Worm (Caenorhabditis elegans) whole organism, L1 larva: ENCODE measurements around the gene C45G9.5.

Experiments
- C34B4.2 ChIP-seq: sonication (generic microtip); optimal IDR thresholded peaks from 2 replicates; lab custom pipeline; 2017; ENCODE audit warnings: mild to moderate bottlenecking, missing genetic modification characterization, missing compliant biosample characterization
- aha-1 ChIP-seq: fragments of 150-350 bp; optimal IDR thresholded peaks from 2 replicates; lab custom pipeline; 2014; ENCODE audit warnings: missing biosample characterization, missing genetic modification characterization
- ceh-8 ChIP-seq: fragments of 200-800 bp; sonication (Bioruptor generic); optimal IDR thresholded peaks from 2 replicates; lab custom pipeline; 2018; ENCODE audit warnings: mild to moderate bottlenecking, missing genetic modification characterization, moderate library complexity, missing compliant biosample characterization
- ceh-90 ChIP-seq: sonication (generic microtip); optimal IDR thresholded peaks from 2 replicates; lab custom pipeline; 2016; ENCODE audit warnings: missing genetic modification characterization, missing compliant biosample characterization
- dpl-1 ChIP-seq, 3 experiments: fragments of 150-350 bp in 2 of 3; sonication (generic microtip) in 1 of 3; optimal IDR thresholded peaks; 2 replicates each; lab custom pipeline; 2014 to 2017; ENCODE audit warnings: missing biosample characterization in 3 of 3, missing genetic modification characterization in 3 of 3, missing genetic modification reagents in 3 of 3
- dsc-1 ChIP-seq: sonication (generic microtip); optimal IDR thresholded peaks from 2 replicates; lab custom pipeline; 2016; ENCODE audit warnings: mild to moderate bottlenecking, missing genetic modification characterization, missing compliant biosample characterization
- efl-1 ChIP-seq, 4 experiments: fragments of 150-350 bp; optimal IDR thresholded peaks in 3 of 4; peaks in 1 of 4; 1 replicate in 1 of 4; 2 replicates in 3 of 4; lab custom pipeline; 2014; ENCODE audit warnings: missing biosample characterization in 2 of 4, missing genetic modification characterization in 2 of 4, missing genetic modification reagents in 2 of 4
- egl-13 ChIP-seq: sonication (generic microtip); optimal IDR thresholded peaks from 2 replicates; lab custom pipeline; 2016; ENCODE audit warnings: missing genotype, missing genetic modification reagents, missing genetic modification characterization, missing compliant biosample characterization
- egl-27 ChIP-seq, 2 experiments: fragments of 150-350 bp in 1 of 2; sonication (generic microtip); optimal IDR thresholded peaks; 3 replicates each; lab custom pipeline; 2017 to 2018; ENCODE audit warnings: missing biosample characterization in 2 of 2, missing genetic modification characterization in 2 of 2, missing genetic modification reagents in 2 of 2
- elt-2 ChIP-seq: sonication (generic microtip); optimal IDR thresholded peaks from 2 replicates; lab custom pipeline; 2016; ENCODE audit warnings: missing genetic modification characterization, mild to moderate bottlenecking, inconsistent platforms, missing compliant biosample characterization, missing genetic modification reagents
- ets-5 ChIP-seq: fragments of 200-800 bp; sonication (Bioruptor generic); IDR thresholded peaks from 2 replicates; pipeline ENCODE4 v1.3.6; 2022; ENCODE audit warnings: missing genetic modification characterization, missing compliant biosample characterization
- fkh-10 ChIP-seq: sonication (generic microtip); optimal IDR thresholded peaks from 2 replicates; lab custom pipeline; 2017; ENCODE audit warnings: missing biosample characterization, missing genetic modification reagents, missing genetic modification characterization
- fkh-4 ChIP-seq: sonication (generic microtip); optimal IDR thresholded peaks from 2 replicates; lab custom pipeline; 2016; ENCODE audit warnings: missing compliant biosample characterization, missing genetic modification characterization, borderline replicate concordance
- lin-13 ChIP-seq: fragments of 150-350 bp; optimal IDR thresholded peaks from 2 replicates; lab custom pipeline; 2014; ENCODE audit warnings: missing biosample characterization, missing genetic modification reagents, missing genetic modification characterization
- lin-35 ChIP-seq, 2 experiments: fragments of 150-350 bp; optimal IDR thresholded peaks; 2 replicates each; lab custom pipeline; 2014; ENCODE audit warnings: missing biosample characterization in 2 of 2, missing genetic modification characterization in 2 of 2, missing genetic modification reagents in 2 of 2
- lin-39 ChIP-seq: fragments of 150-350 bp; optimal IDR thresholded peaks from 2 replicates; lab custom pipeline; 2014; ENCODE audit warnings: missing biosample characterization, missing genetic modification reagents, missing genetic modification characterization
- lir-3 ChIP-seq: sonication (generic microtip); optimal IDR thresholded peaks from 2 replicates; lab custom pipeline; 2016; ENCODE audit warnings: mild to moderate bottlenecking, missing genetic modification characterization, moderate library complexity, missing compliant biosample characterization; ENCODE audit not compliant: poor library complexity
- lsy-2 ChIP-seq, 2 experiments: fragments of 150-350 bp; optimal IDR thresholded peaks; 2 replicates each; lab custom pipeline; 2014; ENCODE audit warnings: missing biosample characterization in 2 of 2, missing genetic modification characterization in 2 of 2
- mdl-1 ChIP-seq, 2 experiments: fragments of 150-350 bp; optimal IDR thresholded peaks; 2 replicates each; lab custom pipeline; 2014 to 2017; ENCODE audit warnings: missing biosample characterization in 2 of 2, missing genetic modification characterization in 2 of 2, inconsistent platforms in 1 of 2
- mep-1 ChIP-seq: fragments of 150-350 bp; optimal IDR thresholded peaks from 2 replicates; lab custom pipeline; 2014; ENCODE audit warnings: missing biosample characterization, missing genetic modification characterization
- nhr-12 ChIP-seq: sonication (generic microtip); optimal IDR thresholded peaks from 2 replicates; lab custom pipeline; 2017; ENCODE audit warnings: missing biosample characterization, missing genetic modification characterization
- nhr-19 ChIP-seq: fragments of 200-800 bp; sonication (Bioruptor generic); conservative IDR thresholded peaks from 2 replicates; pipeline ENCODE4 v1.3.6; 2022; ENCODE audit warnings: missing genetic modification characterization, missing compliant biosample characterization
- nhr-20 ChIP-seq: sonication (generic microtip); optimal IDR thresholded peaks from 2 replicates; lab custom pipeline; 2016; ENCODE audit warnings: mild to moderate bottlenecking, missing genetic modification characterization, missing compliant biosample characterization
- nhr-47 ChIP-seq: sonication (generic microtip); optimal IDR thresholded peaks from 2 replicates; lab custom pipeline; 2016; ENCODE audit warnings: mild to moderate bottlenecking, missing genetic modification characterization, moderate library complexity, missing compliant biosample characterization
- nhr-77 ChIP-seq: fragments of 150-350 bp; optimal IDR thresholded peaks from 2 replicates; lab custom pipeline; 2014; ENCODE audit warnings: missing biosample characterization, missing genetic modification characterization
- nhr-84 ChIP-seq: sonication (generic microtip); optimal IDR thresholded peaks from 2 replicates; lab custom pipeline; 2017; ENCODE audit warnings: missing biosample characterization, missing genetic modification characterization
- nhr-85 ChIP-seq: sonication (generic microtip); peaks from one replicate; lab custom pipeline; 2016; ENCODE audit warnings: missing genetic modification characterization, inconsistent platforms, missing compliant biosample characterization
- nhr-90 ChIP-seq: sonication (generic microtip); optimal IDR thresholded peaks from 2 replicates; lab custom pipeline; 2016; ENCODE audit warnings: mild to moderate bottlenecking, missing genetic modification characterization, missing compliant biosample characterization; ENCODE audit not compliant: poor library complexity
- pax-3 ChIP-seq: fragments of 200-800 bp; sonication (Bioruptor generic); optimal IDR thresholded peaks from 2 replicates; lab custom pipeline; 2018; ENCODE audit warnings: mild to moderate bottlenecking, missing genetic modification characterization, moderate library complexity, missing compliant biosample characterization
- rnt-1 ChIP-seq: sonication (generic microtip); optimal IDR thresholded peaks from 2 replicates; lab custom pipeline; 2016; ENCODE audit warnings: mild to moderate bottlenecking, missing genetic modification characterization, moderate library complexity, missing compliant biosample characterization
- skn-1 ChIP-seq: fragments of 150-350 bp; optimal IDR thresholded peaks from 2 replicates; lab custom pipeline; 2014; ENCODE audit warnings: missing biosample characterization, missing genetic modification characterization
- snpc-4 ChIP-seq: fragments of 150-350 bp; optimal IDR thresholded peaks from 2 replicates; lab custom pipeline; 2014; ENCODE audit warnings: missing biosample characterization, missing genetic modification characterization
- sptf-1 ChIP-seq: fragments of 150-350 bp; optimal IDR thresholded peaks from 2 replicates; lab custom pipeline; 2014; ENCODE audit warnings: missing biosample characterization, missing genetic modification characterization
- sup-37 ChIP-seq: fragments of 200-800 bp; sonication (Bioruptor generic); optimal IDR thresholded peaks from 2 replicates; lab custom pipeline; 2018; ENCODE audit warnings: mild to moderate bottlenecking, missing genetic modification characterization, missing compliant biosample characterization
- swsn-7 ChIP-seq: sonication (generic microtip); optimal IDR thresholded peaks from 2 replicates; lab custom pipeline; 2016; ENCODE audit warnings: missing genetic modification characterization, missing compliant biosample characterization
- tbx-2 ChIP-seq: sonication (generic microtip); optimal IDR thresholded peaks from 2 replicates; lab custom pipeline; 2016; ENCODE audit warnings: missing genetic modification characterization, missing compliant biosample characterization
- tlp-1 ChIP-seq: fragments of 150-350 bp; optimal IDR thresholded peaks from 2 replicates; lab custom pipeline; 2014; ENCODE audit warnings: missing biosample characterization, missing genetic modification characterization
- unc-30 ChIP-seq: sonication (generic microtip); optimal IDR thresholded peaks from 2 replicates; lab custom pipeline; 2017; ENCODE audit warnings: missing biosample characterization, missing genetic modification characterization
- unc-86 ChIP-seq: sonication (generic microtip); optimal IDR thresholded peaks from 2 replicates; lab custom pipeline; 2016; ENCODE audit warnings: missing genetic modification characterization, missing compliant biosample characterization
- ztf-11 ChIP-seq, 2 experiments: sonication (generic microtip); optimal IDR thresholded peaks; 2 replicates each; lab custom pipeline; 2016 to 2017; ENCODE audit warnings: missing genetic modification characterization in 2 of 2, missing biosample characterization in 1 of 2, missing compliant biosample characterization in 1 of 2
- ztf-4 ChIP-seq: fragments of 150-350 bp; optimal IDR thresholded peaks from 2 replicates; lab custom pipeline; 2014; ENCODE audit warnings: missing biosample characterization, missing genetic modification characterization

C45G9.5 gene

ce11 chrIII:5071509-5071908 lies 23.6 kb downstream of the C45G9.5 start, which contains the start of gene C45G9.12:
C45G9.12 (minus strand) TSS chrIII:5071609.
- TF ChIP-seq sup-37 (GFP tag; lab: Kevin White, UChicago) (no peak), efl-1 (optimal IDR thresholded peaks at IDR 0.05; lab: Kevin White, UChicago) (no peak), efl-1 (GFP tag; optimal IDR thresholded peaks at IDR 0.05 in 1 of 2; lab: Kevin White, UChicago) (peak in 1 of 2 experiments; percentile 21), unc-86 (tag; lab: Kevin White, UChicago) (no peak), nhr-77 (tag; lab: Kevin White, UChicago) (no peak)

- no peak for TF ChIP-seq nhr-47 (tag; lab: Kevin White, UChicago)
- no peak for TF ChIP-seq lsy-2 (tag; optimal IDR thresholded peaks at IDR 0.05; lab: Kevin White, UChicago)
- TF ChIP-seq dsc-1 (tag; lab: Kevin White, UChicago): no peak
- no peak for TF ChIP-seq dpl-1 (GFP tag; optimal IDR thresholded peaks at IDR 0.05; lab: Kevin White, UChicago)
- TF ChIP-seq sptf-1: no peak
- no peak for TF ChIP-seq unc-30 (tag; lab: Kevin White, UChicago)
- no peak for TF ChIP-seq fkh-10 (GFP tag; lab: Kevin White, UChicago)
- TF ChIP-seq tlp-1 (tag; lab: Kevin White, UChicago): no peak
- no peak for TF ChIP-seq lin-35 (GFP tag; optimal IDR thresholded peaks at IDR 0.05; lab: Kevin White, UChicago)
- no peak for TF ChIP-seq egl-27 (tag; optimal IDR thresholded peaks at IDR 0.05; lab: Kevin White, UChicago)
These were observed 26.5 kb downstream of the C45G9.5 start, which contains the start of gene ttbk-6 for ce11 chrIII:5074398-5074797. ttbk-6 (plus strand) TSS chrIII:5074698.

ce11 chrIII:5076569-5076968 lies 28.7 kb downstream of the C45G9.5 start:
- TF ChIP-seq nhr-20 (no peak), lir-3 (tag; lab: Kevin White, UChicago) (no peak), efl-1 (optimal IDR thresholded peaks at IDR 0.05; lab: Kevin White, UChicago) (peak; percentile 56 to 69), efl-1 (GFP tag; optimal IDR thresholded peaks at IDR 0.05 in 1 of 2; lab: Kevin White, UChicago) (peak in 1 of 2 experiments; percentile 27), fkh-4 (tag; lab: Kevin White, UChicago) (no peak), dpl-1 (GFP tag; optimal IDR thresholded peaks at IDR 0.05; lab: Kevin White, UChicago) (peak in 1 of 3 experiments; percentile 48), ztf-11 (tag; optimal IDR thresholded peaks at IDR 0.05; lab: Kevin White, UChicago) (no peak), nhr-85 (tag; lab: Kevin White, UChicago) (no peak), nhr-19 (GFP tag; lab: Robert Waterston, UW) (no peak), dsc-1 (tag; lab: Kevin White, UChicago) (no peak), lin-35 (GFP tag; optimal IDR thresholded peaks at IDR 0.05; lab: Kevin White, UChicago) (peak in 1 of 2 experiments; percentile 2), egl-27 (tag; optimal IDR thresholded peaks at IDR 0.05; lab: Kevin White, UChicago) (no peak)
- TF ChIP-seq, all 84 proteins: peak for 3

DNA sequence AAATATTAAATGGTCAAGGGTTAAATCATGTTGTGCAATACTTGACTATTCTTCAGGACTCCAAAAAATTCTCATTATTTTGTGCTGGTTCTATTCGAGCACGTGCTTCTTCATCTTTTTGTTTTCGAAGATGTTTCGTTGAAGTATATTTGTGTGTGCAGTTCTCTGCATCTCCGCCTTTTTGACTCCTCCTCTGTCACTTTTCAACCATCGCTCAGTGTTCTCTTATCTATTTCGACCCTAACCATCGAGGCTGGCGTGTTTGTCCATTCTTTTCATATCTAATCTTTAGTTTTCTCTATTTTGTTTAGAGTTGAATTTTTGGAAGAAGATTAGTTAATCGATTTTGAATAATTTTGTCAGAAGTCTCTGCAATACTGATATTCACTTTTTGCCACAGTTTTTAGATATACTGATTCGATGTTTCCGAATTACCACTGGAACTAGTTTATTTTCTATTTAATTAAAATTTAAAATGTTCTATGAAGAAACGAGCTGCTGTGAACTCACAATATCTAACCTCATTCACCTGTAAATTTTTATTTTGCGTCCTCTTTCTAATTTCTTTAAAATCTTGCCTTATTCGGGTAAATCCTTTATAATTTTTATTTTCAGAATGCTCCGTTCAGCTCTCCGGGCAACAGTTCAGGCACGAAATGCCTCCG lies 29.4 kb downstream of the C45G9.5 start, which contains the start of gene alh-1:
Gene alh-1, plus strand, starts transcription at position 615 of the 665 bp plus-strand sequence.
- TF ChIP-seq lin-13: no peak
- no peak for TF ChIP-seq tlp-1 (tag; lab: Kevin White, UChicago)
- TF ChIP-seq lir-3 (tag; lab: Kevin White, UChicago): no peak
- no peak for TF ChIP-seq nhr-84 (tag; lab: Kevin White, UChicago)
- no peak for TF ChIP-seq pax-3 (tag; lab: Kevin White, UChicago)
- peak; percentile 57 for TF ChIP-seq nhr-85 (tag; lab: Kevin White, UChicago)
- TF ChIP-seq ets-5: no peak
- TF ChIP-seq aha-1: no peak
- TF ChIP-seq tbx-2: no peak
- TF ChIP-seq swsn-7 (tag; lab: Kevin White, UChicago): no peak
- TF ChIP-seq snpc-4: no peak
- no peak for TF ChIP-seq C34B4.2 (tag; lab: Kevin White, UChicago)
- no peak for TF ChIP-seq rnt-1 (tag; lab: Kevin White, UChicago)
- TF ChIP-seq lin-35 (GFP tag; optimal IDR thresholded peaks at IDR 0.05; lab: Kevin White, UChicago): peak in 1 of 2 experiments; percentile 7
- peak in 1 of 2 experiments; percentile 4 for TF ChIP-seq lsy-2 (tag; optimal IDR thresholded peaks at IDR 0.05; lab: Kevin White, UChicago)
- TF ChIP-seq skn-1 (tag; lab: Kevin White, UChicago): no peak
- TF ChIP-seq ztf-4 (tag; lab: Kevin White, UChicago): no peak
- TF ChIP-seq nhr-77 (tag; lab: Kevin White, UChicago): peak; percentile 2
- no peak for TF ChIP-seq ceh-90 (tag; lab: Kevin White, UChicago)
- peak in 1 of 2 experiments; percentile 57 for TF ChIP-seq mdl-1 (tag; optimal IDR thresholded peaks at IDR 0.05; lab: Kevin White, UChicago)
- no peak for TF ChIP-seq nhr-90 (tag; lab: Kevin White, UChicago)
- TF ChIP-seq mep-1 (tag; lab: Kevin White, UChicago): peak; percentile 21
- TF ChIP-seq lin-39 (tag; lab: Kevin White, UChicago): no peak
- TF ChIP-seq egl-13 (tag; lab: Kevin White, UChicago): no peak
- TF ChIP-seq nhr-12 (tag; lab: Kevin White, UChicago): no peak
- TF ChIP-seq ceh-8 (GFP tag; lab: Kevin White, UChicago): no peak
- peak; percentile 48 for TF ChIP-seq elt-2 (tag; lab: Kevin White, UChicago)
- peak in 1 of 2 experiments; percentile 6 for TF ChIP-seq efl-1 (optimal IDR thresholded peaks at IDR 0.05; lab: Kevin White, UChicago)
- TF ChIP-seq efl-1 (GFP tag; optimal IDR thresholded peaks at IDR 0.05 in 1 of 2; lab: Kevin White, UChicago): peak in 1 of 2 experiments; percentile 88
- TF ChIP-seq nhr-19 (GFP tag; lab: Robert Waterston, UW): peak; percentile 49
